Worm (Caenorhabditis elegans) whole organism, mixed stage, embryonic: ENCODE results near the gene abu-15.

Experiments used
- ceh-83 ChIP-seq: fragments of 200-800 bp; sonication (Bioruptor generic); optimal IDR thresholded peaks from 2 replicates; lab custom pipeline; 2018; ENCODE audit warnings: mild to moderate bottlenecking, missing genetic modification characterization, missing compliant biosample characterization
- ces-1 ChIP-seq: fragments of 150-350 bp; optimal IDR thresholded peaks from 2 replicates; lab custom pipeline; 2014; ENCODE audit warnings: missing biosample characterization, missing genetic modification reagents, missing genetic modification characterization
- elt-1 ChIP-seq: sonication (generic microtip); optimal IDR thresholded peaks from 2 replicates; lab custom pipeline; 2017; ENCODE audit warnings: missing genetic modification characterization, mild to moderate bottlenecking, missing compliant biosample characterization, antibody characterized with exemption, moderate library complexity, borderline replicate concordance; ENCODE audit not compliant: insufficient read depth
- lsy-2 ChIP-seq: fragments of 150-350 bp; optimal IDR thresholded peaks from 2 replicates; lab custom pipeline; 2014; ENCODE audit warnings: missing biosample characterization, missing genetic modification characterization
- nhr-12 ChIP-seq: fragments of 150-350 bp; optimal IDR thresholded peaks from 2 replicates; lab custom pipeline; 2014; ENCODE audit warnings: missing biosample characterization, missing genetic modification characterization
- nhr-28 ChIP-seq: fragments of 150-350 bp; optimal IDR thresholded peaks from 2 replicates; lab custom pipeline; 2014; ENCODE audit warnings: missing biosample characterization, missing genetic modification characterization
- pha-4 ChIP-seq: fragments of 150-350 bp; optimal IDR thresholded peaks from 2 replicates; lab custom pipeline; 2018; ENCODE audit warnings: missing biosample characterization, missing genetic modification reagents, missing genetic modification characterization
- sem-2 ChIP-seq: fragments of 200-800 bp; sonication (Bioruptor generic); optimal IDR thresholded peaks from 2 replicates; lab custom pipeline; 2018; ENCODE audit warnings: mild to moderate bottlenecking, missing genetic modification characterization, missing compliant biosample characterization
- snpc-4 ChIP-seq: fragments of 150-350 bp; optimal IDR thresholded peaks from 2 replicates; lab custom pipeline; 2014; ENCODE audit warnings: missing biosample characterization, missing genetic modification characterization
- unc-39 ChIP-seq: fragments of 150-350 bp; optimal IDR thresholded peaks from 2 replicates; lab custom pipeline; 2014; ENCODE audit warnings: missing biosample characterization, missing genetic modification characterization

DNA sequence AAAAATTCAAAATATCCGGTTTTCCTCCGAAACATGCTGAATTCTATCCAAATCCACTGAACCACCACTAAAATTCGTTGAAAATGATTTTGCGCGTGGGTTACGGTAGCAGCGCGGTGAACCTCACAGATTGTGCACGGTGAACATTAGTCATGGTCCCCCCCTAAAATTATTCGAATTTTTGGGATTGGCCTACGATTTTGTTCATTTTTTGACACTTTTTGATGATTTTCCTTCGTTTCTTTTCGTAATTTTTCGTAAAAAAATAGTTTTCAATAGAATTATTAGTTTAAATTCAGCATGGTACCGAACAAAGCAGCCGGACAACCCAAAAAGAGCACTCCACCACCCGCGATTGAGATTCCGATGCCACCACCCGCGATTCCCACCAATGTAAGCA lies 23.2 kb downstream of the abu-15 start, which contains the start of gene C03A7.2:
- no peak for TF ChIP-seq sem-2 (GFP tag; lab: Kevin White, UChicago)
- no peak for TF ChIP-seq snpc-4 (tag; lab: Kevin White, UChicago)
- no peak for TF ChIP-seq pha-4 (tag; lab: Kevin White, UChicago)
- TF ChIP-seq ces-1 (GFP tag; lab: Kevin White, UChicago), result no peak
- no peak for TF ChIP-seq elt-1 (tag; lab: Kevin White, UChicago)
- no peak for TF ChIP-seq ceh-83 (GFP tag; lab: Kevin White, UChicago)
- no peak for TF ChIP-seq lsy-2 (tag; lab: Kevin White, UChicago)
- TF ChIP-seq nhr-28 (tag; lab: Kevin White, UChicago), result no peak
- TF ChIP-seq unc-39, result no peak
- TF ChIP-seq nhr-12 (tag; lab: Kevin White, UChicago), result no peak
